Worm (Caenorhabditis elegans): ENCODE data around the gene ceh-75.
A peak's percentile ranks its signal among the peaks of the same experiment; 100 is the strongest.

Gene ceh-75

DNA sequence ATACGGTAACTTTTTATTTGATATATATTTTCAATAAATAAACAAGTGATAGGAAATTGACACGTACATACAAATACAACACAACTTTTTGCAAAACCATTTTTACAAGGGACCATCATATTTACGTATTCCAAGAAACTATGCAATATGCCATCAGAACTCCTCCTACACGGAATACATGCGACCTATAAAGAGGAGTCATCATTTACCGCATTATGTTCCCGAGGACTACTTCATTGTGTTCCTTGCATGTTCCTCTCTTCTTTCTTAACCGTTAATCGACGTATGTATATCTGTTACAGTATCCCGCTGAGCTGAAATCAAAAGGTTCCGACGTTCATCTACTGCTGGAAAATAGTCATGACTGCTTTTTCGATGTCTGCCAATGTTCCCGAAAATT is 2.7 kb upstream of the ceh-75 start, which contains the start of gene C50H2.5:
TSS of gene C50H2.5 (plus strand) at position 301 of the 400 bp plus-strand sequence.
- TF ChIP-seq ekl-4 (GFP tag; IDR thresholded peaks at IDR 0.05), result no peak
- no peak for TF ChIP-seq F10E7.11 (tag; optimal IDR thresholded peaks at IDR 0.05)
- no peak for TF ChIP-seq sptf-2 (GFP tag; optimal IDR thresholded peaks at IDR 0.05)
- no peak for TF ChIP-seq rec-8 (tag; optimal IDR thresholded peaks at IDR 0.05)
- TF ChIP-seq egl-44 (GFP tag; IDR thresholded peaks at IDR 0.05), result no peak
- TF ChIP-seq snpc-3.4 (tag; optimal IDR thresholded peaks at IDR 0.05), result no peak
- TF ChIP-seq rcor-1 (GFP tag; IDR thresholded peaks at IDR 0.05), result no peak
- no peak for TF ChIP-seq hrde-1 (tag; optimal IDR thresholded peaks at IDR 0.05; ENCODE audit: borderline replicate concordance)
- TF ChIP-seq ztf-6 (GFP tag; IDR thresholded peaks at IDR 0.05), result no peak
- TF ChIP-seq sea-2 (GFP tag; IDR thresholded peaks at IDR 0.05), result no peak
- no peak for TF ChIP-seq ceh-58 (GFP tag; IDR thresholded peaks at IDR 0.05)
- TF ChIP-seq bed-2 (GFP tag; IDR thresholded peaks at IDR 0.05), result no peak
- no peak for TF ChIP-seq atf-7 (tag; optimal IDR thresholded peaks at IDR 0.05)
- TF ChIP-seq F57A8.1 (GFP tag; optimal IDR thresholded peaks at IDR 0.05), result no peak
- TF ChIP-seq attf-6 (GFP tag; IDR thresholded peaks at IDR 0.05), result no peak
- TF ChIP-seq mes-4 (tag; optimal IDR thresholded peaks at IDR 0.05), result no peak
- TF ChIP-seq F23B12.7 (tag; optimal IDR thresholded peaks at IDR 0.05; ENCODE audit: insufficient read depth), result no peak
- no peak for TF ChIP-seq madf-8 (GFP tag; conservative IDR thresholded peaks at IDR 0.05)
- no peak for TF ChIP-seq F55B11.4 (tag; optimal IDR thresholded peaks at IDR 0.05; ENCODE audit: borderline replicate concordance, insufficient read depth)

DNA sequence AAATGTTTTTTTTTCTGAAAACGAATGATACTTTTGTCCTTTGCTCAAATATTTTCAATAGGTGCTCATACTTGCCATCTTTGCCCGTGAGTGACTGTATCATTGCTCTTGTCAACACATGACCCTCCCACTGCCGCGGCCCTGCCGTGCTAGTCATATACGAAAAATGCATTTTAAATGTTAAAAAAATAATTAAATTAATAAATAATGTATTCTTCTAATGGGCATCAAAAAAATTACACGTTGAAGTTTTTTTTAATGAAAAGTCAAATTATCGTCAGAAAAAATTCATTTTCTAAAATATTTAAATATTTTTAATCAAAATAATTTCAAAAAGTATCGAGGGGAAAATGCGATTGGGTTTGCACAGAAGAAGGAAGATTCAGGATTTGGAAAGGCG is 1.3 kb downstream of the ceh-75 start, which contains the start of gene C50H2.7:
TSS of gene C50H2.7 (plus strand) at position 301 of the 400 bp plus-strand sequence.
- TF ChIP-seq dpff-1 (tag; optimal IDR thresholded peaks at IDR 0.05) (no peak), madf-8 (GFP tag; conservative IDR thresholded peaks at IDR 0.05) (no peak), lin-40 (tag; optimal IDR thresholded peaks at IDR 0.05) (no peak), T07F8.4 (tag; optimal IDR thresholded peaks at IDR 0.05) (no peak), F39B2.1 (GFP tag; IDR thresholded peaks at IDR 0.05) (no peak), tbx-9 (tag; optimal IDR thresholded peaks at IDR 0.05; ENCODE audit: borderline replicate concordance) (no peak), repo-1 (tag; optimal IDR thresholded peaks at IDR 0.05) (no peak), F10E7.11 (tag; optimal IDR thresholded peaks at IDR 0.05) (no peak), Y56A3A.18 (GFP tag; IDR thresholded peaks at IDR 0.05) (no peak), B0035.1 (tag; optimal IDR thresholded peaks at IDR 0.05) (no peak)

DNA sequence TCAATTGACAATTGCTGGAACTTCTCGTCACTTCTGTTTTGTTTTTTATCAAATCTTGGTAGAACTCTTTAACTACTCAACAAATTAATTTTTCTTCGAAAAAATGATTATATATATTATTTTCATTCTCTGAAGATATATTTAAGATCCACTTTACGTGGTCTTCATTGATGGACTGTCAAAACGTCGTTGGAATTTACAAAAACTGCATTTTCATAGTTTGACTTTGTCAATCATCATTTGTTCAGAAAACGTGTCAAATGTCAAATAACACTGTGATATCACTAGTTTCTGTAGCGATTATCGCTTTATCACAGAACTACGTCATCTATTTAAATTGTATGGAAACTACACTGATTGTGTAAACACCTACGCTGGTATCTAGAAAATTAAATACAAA is 3.3 kb downstream of the ceh-75 start:
- no peak for TF ChIP-seq F52B5.7 (tag; optimal IDR thresholded peaks at IDR 0.05)
- no peak for TF ChIP-seq Y67H2A.10 (GFP tag; conservative IDR thresholded peaks at IDR 0.05)
- TF ChIP-seq K12H6.12 (tag; optimal IDR thresholded peaks at IDR 0.05), result no peak
- TF ChIP-seq hsf-1 (GFP tag; IDR thresholded peaks at IDR 0.05), result no peak
- no peak for TF ChIP-seq ceh-91 (GFP tag; IDR thresholded peaks at IDR 0.05)
- no peak for TF ChIP-seq chd-7 (tag; optimal IDR thresholded peaks at IDR 0.05)

DNA sequence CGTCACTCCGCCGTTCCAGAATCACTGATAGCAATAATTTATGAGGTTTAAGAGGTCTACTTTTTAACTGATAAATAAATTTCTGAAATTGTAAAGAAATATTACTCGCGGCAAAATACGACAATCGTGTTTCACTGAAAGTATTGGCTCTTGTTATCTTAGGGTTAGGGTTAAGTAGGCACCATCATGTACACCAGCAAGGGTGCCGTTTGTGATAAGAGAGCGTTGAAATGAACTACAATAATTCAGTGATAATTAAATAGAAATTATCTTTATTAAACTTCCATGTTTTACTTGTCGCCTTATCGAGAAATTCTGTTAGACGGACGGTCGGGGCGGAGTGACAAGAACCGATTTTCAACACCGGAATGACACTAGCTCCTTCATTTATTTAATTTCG is 4.5 kb downstream of the ceh-75 start:
- TF ChIP-seq let-607 (tag; optimal IDR thresholded peaks at IDR 0.05) (peak in 1 of 2 experiments; percentile 6), nhr-80 (tag; optimal IDR thresholded peaks at IDR 0.05) (peak; percentile 87), unc-130 (GFP tag; optimal IDR thresholded peaks at IDR 0.05) (no peak)
